Fruit fly (Drosophila melanogaster): ENCODE measurements around the gene Rnmt.

The Rnmt gene

DNA sequence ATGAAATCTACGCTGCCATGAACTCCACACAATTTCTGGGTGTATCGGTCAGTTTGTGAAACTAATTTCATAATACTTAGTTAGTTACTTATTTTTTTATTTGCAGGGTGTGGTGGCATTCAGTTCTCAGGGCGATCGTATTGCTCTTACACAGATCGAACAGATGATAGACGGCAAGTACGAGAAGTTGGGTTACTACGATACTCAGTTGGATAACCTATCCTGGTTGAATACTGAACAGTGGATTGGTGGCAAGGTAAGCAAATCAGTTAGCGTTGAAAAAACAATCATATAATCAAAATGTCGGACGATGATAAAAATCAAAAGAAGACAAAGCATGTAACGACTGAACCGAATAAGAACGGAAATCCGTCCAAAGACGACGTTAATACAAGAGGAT lies 16.8 kb downstream of the Rnmt start, which contains the start of gene CG33310:
Gene CG33310 (plus strand): TSS at position 301 of the 400 bp plus-strand sequence.
- TF ChIP-seq CG17801 (GFP tag; optimal IDR thresholded peaks at IDR 0.05; ENCODE audit: partially characterized antibody) = no peak

- no peak for TF ChIP-seq CG17801 (GFP tag; optimal IDR thresholded peaks at IDR 0.05; ENCODE audit: partially characterized antibody)
Observed at dm6 chr2L:15031650-15032049, 21.9 kb downstream of the Rnmt start, which contains the start of gene CG31832. CG31832 (minus strand) TSS chr2L:15031750.

DNA sequence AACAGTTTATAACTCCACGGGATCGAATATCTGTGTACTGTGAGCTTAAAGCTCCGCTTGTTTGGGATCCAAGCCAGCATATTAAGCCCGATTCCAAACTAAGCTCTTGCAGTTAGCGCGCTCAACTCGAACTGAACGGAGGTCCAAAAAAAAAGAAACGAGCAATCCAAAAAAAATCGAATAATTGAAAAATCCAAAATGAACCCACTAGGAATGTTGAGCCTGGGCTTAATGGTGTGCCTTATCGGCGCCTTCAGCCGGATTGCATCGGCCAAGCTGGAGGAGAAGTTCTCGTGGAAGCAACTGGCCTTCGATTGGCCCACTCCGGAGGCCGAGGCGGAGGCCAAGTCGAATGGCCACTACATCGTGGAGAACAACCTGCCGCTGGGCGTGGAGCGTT lies 25.6 kb downstream of the Rnmt start, which contains the start of gene yellow-c:
Gene yellow-c (plus strand): TSS at position 29 of the 400 bp plus-strand sequence.
- no peak for TF ChIP-seq CG17801 (GFP tag; optimal IDR thresholded peaks at IDR 0.05; ENCODE audit: partially characterized antibody)

DNA sequence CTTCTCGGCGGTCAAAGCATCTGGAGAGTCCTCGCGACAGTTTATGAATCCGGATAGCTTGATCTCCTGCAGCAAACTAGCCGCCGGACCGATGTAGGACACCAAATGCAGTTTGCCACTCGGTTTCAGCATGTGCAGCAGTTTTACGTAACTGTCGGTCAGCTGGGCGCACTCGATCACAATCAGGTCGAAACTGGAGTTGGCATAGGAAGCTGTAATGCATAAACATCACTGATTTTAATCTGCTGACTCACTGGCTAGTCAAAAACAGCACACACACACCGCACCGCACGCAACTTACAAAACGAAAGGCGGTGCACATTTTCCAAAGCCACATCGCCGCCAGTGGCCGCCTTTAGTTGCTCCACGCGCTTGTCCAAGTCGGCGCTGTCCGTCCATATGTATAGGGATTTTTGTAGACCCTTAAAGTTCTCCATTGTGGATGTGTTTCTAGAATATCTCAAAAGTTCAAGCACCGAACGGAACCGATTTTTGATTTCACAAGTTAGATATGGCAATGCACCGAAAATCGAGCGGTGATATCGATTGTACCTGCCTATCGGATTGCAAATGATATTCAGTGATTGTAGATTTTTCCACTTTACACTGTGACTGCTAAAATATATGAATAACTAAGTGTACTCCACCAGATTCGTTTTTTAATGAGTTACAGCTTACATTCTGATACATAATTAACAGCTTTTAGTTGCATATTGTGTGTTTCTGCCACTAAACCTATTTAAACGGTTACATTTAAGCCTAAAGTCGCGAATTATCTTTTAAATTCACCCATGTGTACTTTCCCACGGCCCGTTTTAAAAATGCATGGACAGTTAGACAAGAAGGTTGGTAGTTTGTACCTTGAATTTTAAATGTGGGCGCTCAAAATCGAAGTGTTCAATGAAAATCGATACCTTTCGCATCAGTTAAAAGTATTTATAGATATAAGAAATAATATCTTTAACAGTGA lies 28.9 kb downstream of the Rnmt start, which contains the start of gene CIAPIN1:
Gene CIAPIN1 (minus strand): TSS at position 523 of the 970 bp plus-strand sequence.
- TF ChIP-seq CG17801 (GFP tag; optimal IDR thresholded peaks at IDR 0.05; ENCODE audit: partially characterized antibody) = no peak

dm6 chr2L:15039309-15039772 lies 29.6 kb downstream of the Rnmt start:
- peak; percentile 16 for TF ChIP-seq CG17801 (GFP tag; optimal IDR thresholded peaks at IDR 0.05; ENCODE audit: partially characterized antibody)

DNA sequence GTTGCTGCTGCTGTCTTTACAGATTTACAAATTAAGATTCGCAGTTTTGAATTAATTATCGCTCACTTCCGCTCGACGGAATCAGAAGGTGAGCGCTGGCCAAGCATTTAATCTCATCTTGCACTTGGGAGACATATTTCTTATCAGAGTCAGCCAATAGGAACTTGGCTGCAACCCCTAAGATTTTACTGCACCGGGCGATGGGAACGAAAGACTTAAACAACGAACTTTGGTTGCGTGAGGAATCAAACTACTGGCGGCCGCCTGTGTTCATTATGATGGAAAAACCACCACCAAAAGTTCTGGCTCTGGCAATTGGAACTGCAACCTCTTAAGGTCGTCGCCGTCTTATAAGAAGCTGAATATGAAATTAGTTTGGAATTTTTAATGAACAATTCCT lies 34.0 kb downstream of the Rnmt start:
- no peak for TF ChIP-seq CG17801 (GFP tag; optimal IDR thresholded peaks at IDR 0.05; ENCODE audit: partially characterized antibody)

DNA sequence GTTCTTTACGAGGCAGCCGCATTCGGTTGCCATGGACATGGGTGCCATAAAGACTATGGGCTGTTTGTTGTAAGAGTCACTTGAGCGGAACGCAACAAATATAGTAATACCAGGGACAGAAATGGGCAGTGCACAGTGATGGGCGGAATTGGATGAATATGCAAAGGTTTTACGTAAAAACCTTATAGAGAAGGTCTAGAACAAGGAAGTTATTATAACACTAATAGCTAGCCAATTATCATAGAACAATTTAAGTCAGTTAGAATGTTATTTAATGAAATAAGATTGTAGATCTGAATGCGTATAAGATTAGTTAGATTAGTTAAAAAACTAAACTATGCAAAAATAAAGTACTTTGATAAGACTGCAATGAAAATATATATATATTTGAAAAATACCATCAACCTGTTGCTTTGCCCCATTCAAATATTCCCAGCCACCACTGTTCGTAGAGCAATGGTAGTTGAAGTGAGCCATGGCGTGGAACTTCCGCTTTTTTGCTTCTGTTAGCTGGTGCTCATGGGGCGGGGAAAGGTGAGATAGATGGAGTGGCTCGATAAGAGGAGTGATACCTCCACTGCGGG lies 43.2 kb downstream of the Rnmt start:
- TF ChIP-seq CG17801 (GFP tag; optimal IDR thresholded peaks at IDR 0.05; ENCODE audit: partially characterized antibody) = no peak

- no peak for TF ChIP-seq CG17801 (GFP tag; optimal IDR thresholded peaks at IDR 0.05; ENCODE audit: partially characterized antibody)
Observed at dm6 chr2L:15055105-15055504, 45.4 kb downstream of the Rnmt start.

dm6 chr2L:15056359-15057220 lies 46.9 kb downstream of the Rnmt start:
- TF ChIP-seq CG17801 (GFP tag; optimal IDR thresholded peaks at IDR 0.05; ENCODE audit: partially characterized antibody) = peak; percentile 63

DNA sequence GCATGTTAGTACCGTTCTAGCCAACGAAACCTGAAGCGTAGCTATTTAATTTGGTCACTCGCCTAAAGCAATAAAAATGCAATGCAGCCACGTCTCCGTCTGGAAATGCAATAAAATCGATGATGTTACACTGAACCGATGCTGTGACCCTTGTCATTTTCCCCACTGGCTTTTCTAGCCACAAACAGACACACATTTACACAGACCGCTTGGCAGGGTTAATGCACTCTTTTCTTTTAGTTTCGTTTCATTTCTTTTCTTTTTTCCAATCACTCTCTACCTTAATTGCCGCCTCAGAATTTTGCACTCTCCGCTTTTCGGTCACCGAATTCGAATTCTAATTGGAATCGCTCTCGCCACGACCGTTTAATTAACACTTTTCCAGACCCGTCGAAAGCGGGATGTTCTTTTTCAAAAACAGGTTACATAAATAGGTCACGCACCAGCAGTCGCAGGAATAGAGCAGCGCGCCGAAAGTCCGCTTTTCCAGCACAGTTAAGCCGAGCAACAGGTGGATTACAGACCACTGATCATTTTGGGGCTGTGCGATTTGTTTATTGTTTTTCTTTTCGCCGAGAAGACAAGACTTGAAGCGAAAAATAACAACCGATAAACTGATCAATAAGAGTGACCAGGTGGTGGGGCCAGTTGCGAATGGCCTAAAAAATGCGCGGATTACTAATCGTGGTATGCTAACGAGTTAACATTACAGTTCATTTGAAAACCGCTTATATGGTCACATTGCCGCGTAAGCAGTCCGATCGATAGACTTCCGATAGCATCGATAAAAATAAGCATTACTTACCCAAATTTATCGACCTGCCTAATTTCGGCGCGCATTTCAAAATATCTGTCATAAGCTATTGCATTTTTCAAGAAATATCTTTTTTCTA lies 47.7 kb downstream of the Rnmt start, which contains the start of gene ck:
Gene ck (minus strand): TSS at position 638 of the 893 bp plus-strand sequence.
- TF ChIP-seq CG17801 (GFP tag; optimal IDR thresholded peaks at IDR 0.05; ENCODE audit: partially characterized antibody) = no peak

DNA sequence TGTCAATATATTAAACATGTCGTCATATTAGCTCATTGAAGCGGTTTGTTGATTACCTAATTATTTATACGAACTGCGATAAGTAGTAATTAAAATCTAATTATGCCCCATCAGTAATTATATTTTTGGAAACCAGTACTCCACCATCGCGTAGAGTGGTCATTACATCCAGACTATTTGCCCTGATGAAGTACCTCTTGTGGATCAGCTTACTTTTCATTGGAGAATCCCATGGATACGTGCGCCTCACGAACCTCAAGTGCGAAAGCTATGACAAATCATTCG lies 48.3 kb downstream of the Rnmt start, which contains the start of gene CG33679:
Gene CG33679 (plus strand): TSS at position 186 of the 285 bp plus-strand sequence.
- no peak for TF ChIP-seq CG17801 (GFP tag; optimal IDR thresholded peaks at IDR 0.05; ENCODE audit: partially characterized antibody)

DNA sequence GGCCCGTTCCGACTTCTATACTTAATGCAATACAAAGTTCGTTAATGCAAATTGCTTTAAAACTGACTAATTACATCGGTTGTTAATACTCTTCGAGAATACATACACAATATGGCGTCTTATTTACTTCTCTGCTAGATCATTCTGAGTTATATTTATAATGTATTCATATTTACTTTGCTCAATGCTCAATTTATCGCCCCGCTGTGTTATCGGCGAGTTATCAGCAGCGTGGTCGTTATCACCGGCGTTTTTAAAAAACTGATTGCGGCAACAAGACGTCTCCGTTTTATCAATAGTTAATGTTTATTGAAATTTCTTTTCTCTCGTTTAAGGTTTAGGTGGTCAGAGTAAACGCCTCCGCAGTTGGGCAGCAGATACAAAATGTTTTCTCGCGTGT lies 49.3 kb downstream of the Rnmt start:
- TF ChIP-seq CG17801 (GFP tag; optimal IDR thresholded peaks at IDR 0.05; ENCODE audit: partially characterized antibody) = no peak

dm6 chr2L:15060580-15061005 lies 50.9 kb downstream of the Rnmt start, which contains the start of gene TfIIS:
TfIIS (minus strand) TSS chr2L:15060757.
- TF ChIP-seq CG17801 (GFP tag; optimal IDR thresholded peaks at IDR 0.05; ENCODE audit: partially characterized antibody) = no peak
